Fruit fly (Drosophila melanogaster) whole organism, embryonic: ENCODE results near the gene Ssu72.

Source experiments
- Ada2b ChIP-seq: fragments of 200-800 bp; sonication (Bioruptor generic); IDR thresholded peaks from 2 replicates; pipeline ENCODE4 v1.3.6; 2022; ENCODE audit warnings: missing biosample characterization, missing genetic modification characterization
- CG10431 ChIP-seq: fragments of 200-800 bp; sonication (Bioruptor generic); optimal IDR thresholded peaks from 3 replicates; lab custom pipeline; 2018; ENCODE audit warnings: missing biosample characterization, mild to moderate bottlenecking, missing genetic modification characterization
- CG10959 ChIP-seq: fragments of 200-800 bp; sonication (Bioruptor generic); IDR thresholded peaks from 2 replicates; pipeline ENCODE4 v1.3.6; 2022; ENCODE audit warnings: missing biosample characterization, missing genetic modification characterization
- CG11504 ChIP-seq: fragments of 200-800 bp; sonication (Bioruptor generic); optimal IDR thresholded peaks from 3 replicates; lab custom pipeline; 2019; ENCODE audit warnings: missing biosample characterization, mild to moderate bottlenecking, missing genetic modification characterization, moderate library complexity
- CG12155 ChIP-seq: fragments of 200-800 bp; sonication (Bioruptor generic); optimal IDR thresholded peaks from 3 replicates; lab custom pipeline; 2016; ENCODE audit warnings: missing biosample characterization, missing genetic modification characterization
- CG12769 ChIP-seq: fragments of 200-800 bp; sonication (Bioruptor generic); optimal IDR thresholded peaks from 2 replicates; lab custom pipeline; 2019; ENCODE audit warnings: missing biosample characterization, mild to moderate bottlenecking, missing genetic modification characterization, moderate library complexity
- CG13123 ChIP-seq: fragments of 200-800 bp; sonication (Bioruptor generic); optimal IDR thresholded peaks from 2 replicates; lab custom pipeline; 2016; ENCODE audit warnings: missing biosample characterization, missing genetic modification characterization
- CG15073 ChIP-seq: fragments of 200-800 bp; sonication (Bioruptor generic); optimal IDR thresholded peaks from 2 replicates; lab custom pipeline; 2016; ENCODE audit warnings: missing biosample characterization, missing genetic modification characterization
- CG17385 ChIP-seq: fragments of 200-800 bp; sonication (Bioruptor generic); optimal IDR thresholded peaks from 3 replicates; lab custom pipeline; 2018; ENCODE audit warnings: missing biosample characterization, mild to moderate bottlenecking, missing genetic modification characterization
- CG17568 ChIP-seq: fragments of 200-800 bp; sonication (Bioruptor generic); optimal IDR thresholded peaks from 2 replicates; lab custom pipeline; 2018; ENCODE audit warnings: missing biosample characterization, mild to moderate bottlenecking, missing genetic modification characterization, moderate library complexity
- CG2129 ChIP-seq: fragments of 200-800 bp; sonication (Bioruptor generic); IDR thresholded peaks from 2 replicates; pipeline ENCODE4 v1.3.6; 2022; ENCODE audit warnings: missing biosample characterization, missing genetic modification characterization; ENCODE audit not compliant: partially characterized antibody
- CG33213 ChIP-seq: fragments of 200-800 bp; sonication (Bioruptor generic); optimal IDR thresholded peaks from 3 replicates; lab custom pipeline; 2016; ENCODE audit warnings: missing biosample characterization, missing genetic modification characterization
- CG3838 ChIP-seq: fragments of 200-800 bp; sonication (Bioruptor generic); optimal IDR thresholded peaks from 3 replicates; lab custom pipeline; 2016; ENCODE audit warnings: missing biosample characterization, missing genetic modification characterization
- CG4360 ChIP-seq: fragments of 200-800 bp; sonication (Bioruptor generic); IDR thresholded peaks from 2 replicates; pipeline ENCODE4 v1.3.6; 2022; ENCODE audit warnings: missing biosample characterization, missing genetic modification characterization
- CG4854 ChIP-seq: fragments of 200-800 bp; sonication (Bioruptor generic); optimal IDR thresholded peaks from 2 replicates; lab custom pipeline; 2016; ENCODE audit warnings: missing biosample characterization, missing genetic modification characterization, inconsistent platforms
- CG6854 ChIP-seq: fragments of 200-800 bp; sonication (Bioruptor generic); optimal IDR thresholded peaks from 3 replicates; lab custom pipeline; 2017; ENCODE audit warnings: missing biosample characterization, mild to moderate bottlenecking, missing genetic modification characterization
- CG7372 ChIP-seq: fragments of 200-800 bp; sonication (Bioruptor generic); IDR thresholded peaks from 2 replicates; pipeline ENCODE4 v1.3.6; 2022; ENCODE audit warnings: missing biosample characterization, missing genetic modification characterization
- CHES-1-like ChIP-seq: fragments of 200-800 bp; sonication (Bioruptor generic); optimal IDR thresholded peaks from 2 replicates; lab custom pipeline; 2016; ENCODE audit warnings: missing biosample characterization, missing genetic modification characterization
- Chrac-16 ChIP-seq: fragments of 200-800 bp; sonication (Bioruptor generic); optimal IDR thresholded peaks from 3 replicates; lab custom pipeline; 2016; ENCODE audit warnings: missing biosample characterization, missing genetic modification characterization
- Deaf1 ChIP-seq: fragments of 200-800 bp; optimal IDR thresholded peaks from 3 replicates; lab custom pipeline; 2019; ENCODE audit warnings: missing biosample characterization, mild to moderate bottlenecking, missing genetic modification characterization, moderate library complexity
- HLHmδ ChIP-seq: fragments of 200-800 bp; sonication (Bioruptor generic); optimal IDR thresholded peaks from 2 replicates; lab custom pipeline; 2018; ENCODE audit warnings: missing biosample characterization, mild to moderate bottlenecking, missing genetic modification characterization, moderate library complexity
- Opbp ChIP-seq: fragments of 200-800 bp; sonication (Bioruptor generic); IDR thresholded peaks from 3 replicates; pipeline ENCODE4 v1.3.6; 2022; ENCODE audit warnings: missing biosample characterization, missing genetic modification characterization; ENCODE audit not compliant: partially characterized antibody
- Ptx1 ChIP-seq: fragments of 200-800 bp; sonication (Bioruptor generic); IDR thresholded peaks from 2 replicates; pipeline ENCODE4 v1.3.6; 2022; ENCODE audit warnings: missing biosample characterization, missing genetic modification characterization
- Rfx ChIP-seq: fragments of 200-800 bp; sonication (Bioruptor generic); IDR thresholded peaks from 2 replicates; pipeline ENCODE4 v1.3.6; 2022; ENCODE audit warnings: missing biosample characterization, missing genetic modification characterization
- Six4 ChIP-seq: fragments of 200-800 bp; sonication (Bioruptor generic); optimal IDR thresholded peaks from 2 replicates; lab custom pipeline; 2016; ENCODE audit warnings: missing biosample characterization, missing genetic modification characterization
- Sry-δ ChIP-seq: fragments of 200-800 bp; sonication (Bioruptor generic); optimal IDR thresholded peaks from 2 replicates; lab custom pipeline; 2016; ENCODE audit warnings: missing biosample characterization, missing genetic modification characterization
- Ssrp ChIP-seq: fragments of 200-800 bp; sonication (Bioruptor generic); optimal IDR thresholded peaks from 2 replicates; lab custom pipeline; 2018; ENCODE audit warnings: missing biosample characterization, mild to moderate bottlenecking, missing genetic modification characterization, moderate library complexity
- Stat92E ChIP-seq, 3 experiments: fragments of >200 bp in 2 of 3; fragments of 200-800 bp in 1 of 3; sonication (Bioruptor generic) in 1 of 3; optimal IDR thresholded peaks; 2 replicates each; lab custom pipeline; 2017 to 2019; ENCODE audit warnings: missing biosample characterization in 3 of 3, missing genetic modification characterization in 3 of 3, mild to moderate bottlenecking in 1 of 3, moderate library complexity in 1 of 3
- Taf1 ChIP-seq: fragments of 200-800 bp; sonication (Bioruptor generic); IDR thresholded peaks from 2 replicates; pipeline ENCODE4 v1.3.6; 2022; ENCODE audit warnings: missing biosample characterization, missing genetic modification characterization
- YL-1 ChIP-seq: fragments of 200-800 bp; sonication (Bioruptor generic); optimal IDR thresholded peaks from 3 replicates; lab custom pipeline; 2017; ENCODE audit warnings: missing biosample characterization, mild to moderate bottlenecking, missing genetic modification characterization
- croc ChIP-seq: fragments of 200-800 bp; sonication (Bioruptor generic); conservative IDR thresholded peaks from 3 replicates; pipeline ENCODE4 v1.3.6; 2022; ENCODE audit warnings: missing biosample characterization, missing genetic modification characterization
- danr ChIP-seq: fragments of 200-800 bp; sonication (Bioruptor generic); IDR thresholded peaks from 2 replicates; pipeline ENCODE4 v1.3.6; 2022; ENCODE audit warnings: missing biosample characterization, missing genetic modification characterization
- ems ChIP-seq: fragments of 200-800 bp; sonication (Bioruptor generic); optimal IDR thresholded peaks from 3 replicates; lab custom pipeline; 2016; ENCODE audit warnings: missing biosample characterization, missing genetic modification characterization
- esg ChIP-seq: fragments of 200-800 bp; sonication (Bioruptor generic); conservative IDR thresholded peaks from 2 replicates; pipeline ENCODE4 v1.3.6; 2022; ENCODE audit warnings: missing biosample characterization, missing genetic modification characterization
- fru ChIP-seq: fragments of >200 bp; optimal IDR thresholded peaks from 2 replicates; lab custom pipeline; 2017
- gce ChIP-seq: fragments of 200-800 bp; sonication (Bioruptor generic); IDR thresholded peaks from 3 replicates; pipeline ENCODE4 v1.3.6; 2022; ENCODE audit warnings: missing biosample characterization, missing genetic modification characterization
- lov ChIP-seq, 2 experiments: fragments of 200-800 bp in 1 of 2; fragments of >200 bp in 1 of 2; sonication (Bioruptor generic) in 1 of 2; IDR thresholded peaks in 1 of 2; optimal IDR thresholded peaks in 1 of 2; 2 replicates in 1 of 2; 3 replicates in 1 of 2; pipeline versions ENCODE4 v1.3.6 to Lab custom; 2017 to 2022; ENCODE audit warnings: missing biosample characterization in 1 of 2, missing genetic modification characterization in 1 of 2
- mam ChIP-seq: fragments of 200-800 bp; sonication (Bioruptor generic); optimal IDR thresholded peaks from 3 replicates; lab custom pipeline; 2016; ENCODE audit warnings: missing biosample characterization, missing genetic modification characterization
- mld ChIP-seq: fragments of 200-800 bp; sonication (Bioruptor generic); IDR thresholded peaks from 3 replicates; pipeline ENCODE4 v1.3.6; 2022; ENCODE audit warnings: missing biosample characterization, missing genetic modification characterization; ENCODE audit not compliant: partially characterized antibody
- nau ChIP-seq: fragments of 200-800 bp; sonication (Bioruptor generic); optimal IDR thresholded peaks from 3 replicates; lab custom pipeline; 2017; ENCODE audit warnings: missing biosample characterization, mild to moderate bottlenecking, missing genetic modification characterization, missing genetic modification reagents
- nom ChIP-seq: fragments of 200-800 bp; sonication (Bioruptor generic); optimal IDR thresholded peaks from 2 replicates; lab custom pipeline; 2017; ENCODE audit warnings: missing biosample characterization, missing genetic modification characterization, mild to moderate bottlenecking, moderate library complexity, missing genetic modification reagents
- pita ChIP-seq: fragments of 200-800 bp; sonication (Bioruptor generic); optimal IDR thresholded peaks from 2 replicates; lab custom pipeline; 2017; ENCODE audit warnings: missing biosample characterization, mild to moderate bottlenecking, missing genetic modification characterization
- rib ChIP-seq: fragments of 200-800 bp; sonication (Bioruptor generic); IDR thresholded peaks from 2 replicates; pipeline ENCODE4 v1.3.6; 2022; ENCODE audit warnings: missing biosample characterization, missing genetic modification characterization
- sd ChIP-seq: fragments of 200-800 bp; sonication (Bioruptor generic); optimal IDR thresholded peaks from 3 replicates; lab custom pipeline; 2018; ENCODE audit warnings: missing biosample characterization, mild to moderate bottlenecking, missing genetic modification characterization, moderate library complexity
- sens ChIP-seq: fragments of 200-800 bp; sonication (Bioruptor generic); peaks from one replicate; lab custom pipeline; 2016; ENCODE audit warnings: missing biosample characterization, missing genetic modification characterization
- stwl ChIP-seq: fragments of 200-800 bp; sonication (Bioruptor generic); optimal IDR thresholded peaks from 3 replicates; lab custom pipeline; 2018; ENCODE audit warnings: missing biosample characterization, mild to moderate bottlenecking, missing genetic modification characterization, moderate library complexity
- tgo ChIP-seq: fragments of 200-800 bp; sonication (Bioruptor generic); IDR thresholded peaks from 3 replicates; pipeline ENCODE4 v1.3.6; 2022; ENCODE audit warnings: missing biosample characterization, missing genetic modification characterization

The Ssu72 gene

dm6 chrX:19637434-19638327, 26.7 kb upstream of the Ssu72 start (continued):
- no peak for TF ChIP-seq CG17568 (GFP tag; lab: Kevin White, UChicago)
- no peak for TF ChIP-seq CG10431
- peak; percentile 93 for TF ChIP-seq CG17385
- peak; percentile 62 for TF ChIP-seq Deaf1 (tag; lab: Kevin White, UChicago)
- no peak for TF ChIP-seq Sry-δ (GFP tag; lab: Kevin White, UChicago)
- no peak for TF ChIP-seq CG12769 (tag; lab: Kevin White, UChicago)
- TF ChIP-seq Ssrp, result no peak
- TF ChIP-seq Stat92E (GFP tag; optimal IDR thresholded peaks at IDR 0.05; lab: Kevin White, UChicago), result no peak
- TF ChIP-seq CG13123 (GFP tag; lab: Kevin White, UChicago), result no peak
- no peak for TF ChIP-seq Chrac-16
- TF ChIP-seq mld (GFP tag; lab: Robert Waterston, UW), result no peak
- no peak for TF ChIP-seq Ptx1 (GFP tag; lab: Robert Waterston, UW)
- no peak for TF ChIP-seq CG33213

dm6 chrX:19638328-19638940, 25.9 kb upstream of the Ssu72 start, which contains the start of gene Rcd-1:
Rcd-1 (plus strand) TSS chrX:19638767.
- TF ChIP-seq CG6854 (GFP tag; lab: Kevin White, UChicago) (no peak), CG12155 (GFP tag; lab: Kevin White, UChicago) (peak; percentile 65), croc (GFP tag; lab: Robert Waterston, UW) (no peak), CG4854 (GFP tag; lab: Kevin White, UChicago) (no peak), lov (optimal IDR thresholded peaks at IDR 0.05; lab: Kevin White, UChicago) (no peak), lov (GFP tag; IDR thresholded peaks at IDR 0.05; lab: Robert Waterston, UW) (no peak), Ada2b (GFP tag; lab: Robert Waterston, UW) (no peak), YL-1 (GFP tag; lab: Kevin White, UChicago) (no peak), Rfx (GFP tag; lab: Robert Waterston, UW) (peak; percentile 34; the same call in 1 of the 2 replicates), fru (lab: Kevin White, UChicago) (no peak), CG4360 (GFP tag; lab: Robert Waterston, UW) (no peak), nau (GFP tag; lab: Kevin White, UChicago) (no peak), CG15073 (no peak), Six4 (GFP tag; lab: Kevin White, UChicago) (no peak), mam (GFP tag; lab: Kevin White, UChicago) (no peak), CG2129 (GFP tag; lab: Robert Waterston, UW) (no peak), Taf1 (GFP tag; lab: Robert Waterston, UW) (no peak), pita (GFP tag; lab: Kevin White, UChicago) (peak; percentile 79), stwl (tag; lab: Kevin White, UChicago) (no peak), CG7372 (no peak), esg (no peak), gce (GFP tag; lab: Robert Waterston, UW) (no peak), rib (GFP tag; lab: Robert Waterston, UW) (no peak), CHES-1-like (peak; percentile 16), CG3838 (GFP tag; lab: Kevin White, UChicago) (no peak), sens (peak; percentile 66), danr (GFP tag; lab: Robert Waterston, UW) (no peak), ems (no peak), sd (tag; lab: Kevin White, UChicago) (peak; percentile 18), tgo (GFP tag; lab: Robert Waterston, UW) (no peak), HLHmδ (peak; percentile 34), Sry-δ (GFP tag; lab: Kevin White, UChicago) (peak; percentile 50), CG10959 (no peak), Opbp (0 out of 3 replicates have a peak, but pooled peaks have one; percentile 4), CG11504 (tag; lab: Kevin White, UChicago) (no peak), nom (peak; percentile 11), CG10431 (peak; percentile 52)
